Worm (Caenorhabditis elegans): ENCODE data around the gene pqn-90.

pqn-90 gene

DNA sequence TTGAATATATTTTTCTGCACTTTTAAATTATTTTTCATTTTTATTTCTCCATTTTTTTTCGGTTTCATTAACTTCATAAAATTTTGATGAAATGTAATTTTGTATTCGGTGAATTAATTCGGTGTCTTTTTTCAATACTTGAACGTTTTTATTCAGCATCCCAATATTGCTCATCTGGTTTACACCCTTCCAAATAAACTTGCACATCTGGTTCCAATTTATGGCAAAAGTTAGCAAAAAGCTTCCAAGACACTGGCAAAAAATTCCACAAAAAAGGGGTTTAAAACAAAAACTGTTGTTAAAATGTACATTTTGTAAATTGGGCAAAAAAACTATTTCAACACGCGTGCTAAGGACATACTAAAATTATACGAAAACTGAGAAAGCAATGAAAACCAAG, 10.8 kb downstream of the pqn-90 start:
- TF ChIP-seq him-1 (tag; optimal IDR thresholded peaks at IDR 0.05), result no peak
- no peak for TF ChIP-seq W03F9.2 (tag; optimal IDR thresholded peaks at IDR 0.05)
- no peak for TF ChIP-seq dao-5 (tag; optimal IDR thresholded peaks at IDR 0.05)

DNA sequence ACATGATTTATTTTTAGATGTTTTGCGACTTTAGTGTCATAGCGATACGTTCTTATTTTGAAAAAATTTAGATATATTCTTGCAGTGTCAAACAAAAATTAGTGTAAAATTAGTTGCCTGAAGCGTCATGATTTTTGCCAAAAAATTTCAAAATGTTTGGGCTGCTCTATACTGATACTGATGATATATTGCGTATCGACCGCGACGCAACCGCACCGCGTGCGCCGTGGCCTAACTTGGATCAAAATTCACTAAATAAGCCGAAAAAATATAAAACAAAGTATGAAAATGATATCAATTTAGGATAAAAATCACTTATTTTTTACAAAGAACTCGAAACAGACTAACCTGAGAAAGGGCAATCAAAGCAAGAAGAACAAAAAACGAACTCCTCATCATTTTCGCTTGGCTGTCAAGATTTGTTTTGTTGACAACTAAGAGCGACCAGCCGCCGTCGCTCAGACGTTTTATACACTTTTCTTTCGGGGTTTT, 15.7 kb downstream of the pqn-90 start, which contains the start of gene ccg-1:
Gene ccg-1, minus strand, starts transcription at position 442 of the 492 bp plus-strand sequence.
- TF ChIP-seq dao-5 (tag; optimal IDR thresholded peaks at IDR 0.05), result no peak
- no peak for TF ChIP-seq him-1 (tag; optimal IDR thresholded peaks at IDR 0.05)
- no peak for TF ChIP-seq W03F9.2 (tag; optimal IDR thresholded peaks at IDR 0.05)

DNA sequence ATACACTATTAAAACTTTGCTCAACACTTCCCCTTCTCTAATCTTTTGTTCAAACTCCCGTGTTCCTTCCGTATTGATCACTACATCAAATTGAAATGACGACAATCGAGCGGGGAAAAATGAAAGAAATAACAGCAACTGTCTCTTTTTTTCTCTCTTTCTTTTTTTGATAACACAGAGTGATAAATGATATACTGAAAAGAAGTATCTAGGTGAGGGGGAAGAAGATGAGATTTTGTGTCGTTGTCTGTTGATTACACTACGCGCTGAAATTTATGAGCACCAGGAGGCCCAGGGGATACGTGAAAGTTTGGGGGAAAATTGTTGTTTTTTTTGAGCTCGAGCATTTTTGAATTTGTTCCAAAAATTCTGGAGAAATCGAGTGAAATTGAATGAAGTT, 17.0 kb downstream of the pqn-90 start:
- TF ChIP-seq him-1 (tag; optimal IDR thresholded peaks at IDR 0.05) (no peak), dao-5 (tag; optimal IDR thresholded peaks at IDR 0.05) (no peak), W03F9.2 (tag; optimal IDR thresholded peaks at IDR 0.05) (no peak)

DNA sequence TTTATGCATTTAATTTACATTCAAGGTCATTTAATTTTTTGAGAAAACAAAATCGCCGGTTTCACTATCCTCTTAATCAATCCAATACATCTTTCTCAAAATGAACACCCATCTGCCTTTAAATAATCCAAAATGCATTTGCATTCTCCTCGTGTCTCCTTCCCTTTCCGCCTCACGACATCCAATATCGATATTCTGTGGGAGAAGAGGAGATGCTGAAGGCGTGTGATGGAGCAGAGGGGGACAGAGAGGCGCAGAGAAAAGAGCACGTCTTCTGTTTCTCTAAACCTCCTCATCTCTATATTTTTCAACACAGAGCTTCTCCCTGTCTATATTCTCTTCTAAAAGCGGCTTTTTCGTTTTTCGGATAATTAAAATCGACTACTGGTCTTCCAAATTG, 31.5 kb downstream of the pqn-90 start, which contains the start of gene Y73F8A.5:
Gene Y73F8A.5, plus strand, starts transcription at position 321 of the 400 bp plus-strand sequence.
- TF ChIP-seq W03F9.2 (tag; optimal IDR thresholded peaks at IDR 0.05), result no peak
- TF ChIP-seq him-1 (tag; optimal IDR thresholded peaks at IDR 0.05), result no peak
- TF ChIP-seq dao-5 (tag; optimal IDR thresholded peaks at IDR 0.05), result no peak

DNA sequence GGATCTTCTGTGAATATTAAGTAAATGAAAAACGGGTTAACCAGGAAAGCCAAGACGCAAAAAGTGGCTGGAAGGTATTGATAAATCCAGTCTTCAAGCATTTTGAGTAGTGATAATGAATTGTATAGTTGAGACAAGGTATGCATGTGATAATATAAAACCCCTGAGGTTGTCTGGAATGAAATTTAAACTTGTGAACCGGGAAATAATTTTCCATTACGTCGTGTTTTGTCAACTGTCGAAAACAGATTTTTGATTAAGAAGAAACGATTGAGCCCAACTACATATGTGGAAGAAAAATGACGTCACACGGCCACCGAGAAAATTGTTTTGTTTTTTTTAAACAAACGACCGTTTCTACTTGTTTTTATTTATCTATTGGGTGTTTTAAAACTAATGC, 38.9 kb downstream of the pqn-90 start, which contains the start of gene srj-42:
Gene srj-42, minus strand, starts transcription at position 101 of the 400 bp plus-strand sequence.
- TF ChIP-seq W03F9.2 (tag; optimal IDR thresholded peaks at IDR 0.05) (no peak), him-1 (tag; optimal IDR thresholded peaks at IDR 0.05) (no peak), dao-5 (tag; optimal IDR thresholded peaks at IDR 0.05) (no peak)

DNA sequence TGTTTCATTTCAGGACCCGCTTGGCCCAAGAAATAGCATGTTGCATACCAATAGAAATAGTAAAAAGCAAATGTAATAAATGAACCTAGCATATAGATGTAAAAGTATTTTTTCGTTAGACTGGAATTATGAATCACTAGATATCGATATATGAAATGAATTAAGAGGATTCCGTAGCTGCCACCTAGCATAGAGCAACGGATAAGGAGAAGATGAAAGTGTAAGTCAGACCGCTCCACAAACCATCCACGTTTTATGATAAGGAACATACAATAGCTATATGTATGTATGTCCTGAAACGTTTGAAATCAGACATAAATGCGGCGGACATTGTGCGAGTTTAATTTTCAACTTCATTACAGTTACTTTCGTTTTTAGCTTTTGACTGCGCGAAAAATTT, 40.0 kb downstream of the pqn-90 start:
- TF ChIP-seq W03F9.2 (tag; optimal IDR thresholded peaks at IDR 0.05) (no peak), dao-5 (tag; optimal IDR thresholded peaks at IDR 0.05) (no peak), him-1 (tag; optimal IDR thresholded peaks at IDR 0.05) (no peak)

DNA sequence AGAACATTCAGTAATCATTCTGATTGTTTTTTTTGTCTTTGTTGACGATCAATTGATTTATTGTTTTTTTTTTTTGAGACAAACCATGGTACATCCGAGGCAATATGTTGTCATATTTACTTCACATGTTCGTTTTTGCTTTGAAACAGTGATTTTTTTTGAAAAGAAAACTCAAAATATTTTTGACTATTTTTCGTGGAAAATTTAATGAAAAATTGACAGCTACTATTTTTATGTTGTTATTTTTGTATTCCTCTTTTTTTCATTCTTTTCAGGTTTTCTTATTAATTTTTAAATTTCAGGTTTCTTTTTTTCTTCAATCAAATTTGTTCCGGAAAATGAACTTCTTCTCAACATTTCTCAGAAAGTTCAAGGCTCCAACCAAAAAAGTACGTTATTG, 45.4 kb downstream of the pqn-90 start, which contains the start of gene Y73F8A.36:
Gene Y73F8A.36, plus strand, starts transcription at position 301 of the 400 bp plus-strand sequence.
- TF ChIP-seq W03F9.2 (tag; optimal IDR thresholded peaks at IDR 0.05), result no peak
- TF ChIP-seq him-1 (tag; optimal IDR thresholded peaks at IDR 0.05), result no peak
- no peak for TF ChIP-seq dao-5 (tag; optimal IDR thresholded peaks at IDR 0.05)
